Worm (Caenorhabditis elegans) whole organism, L1 larva: ENCODE data around the gene dpy-11.

Experiments used
- hlh-4 ChIP-seq: sonication (generic microtip); optimal IDR thresholded peaks from 2 replicates; lab custom pipeline; 2016; ENCODE audit warnings: mild to moderate bottlenecking, missing genetic modification characterization, missing compliant biosample characterization
- irx-1 ChIP-seq: sonication (generic microtip); optimal IDR thresholded peaks from 2 replicates; lab custom pipeline; 2016; ENCODE audit warnings: missing genetic modification characterization, missing compliant biosample characterization
- jun-1 ChIP-seq: fragments of 150-350 bp; optimal IDR thresholded peaks from 2 replicates; lab custom pipeline; 2014; ENCODE audit warnings: missing biosample characterization, missing genetic modification reagents, missing genetic modification characterization
- nhr-11 ChIP-seq: fragments of 150-350 bp; optimal IDR thresholded peaks from 2 replicates; lab custom pipeline; 2014; ENCODE audit warnings: missing biosample characterization, missing genetic modification characterization
- nhr-28 ChIP-seq: fragments of 150-350 bp; optimal IDR thresholded peaks from 2 replicates; lab custom pipeline; 2014; ENCODE audit warnings: missing biosample characterization, missing genetic modification characterization
- pqm-1 ChIP-seq: sonication (generic microtip); optimal IDR thresholded peaks from 3 replicates; lab custom pipeline; 2017; ENCODE audit warnings: missing biosample characterization, missing genetic modification characterization
- unc-30 ChIP-seq: sonication (generic microtip); optimal IDR thresholded peaks from 2 replicates; lab custom pipeline; 2017; ENCODE audit warnings: missing biosample characterization, missing genetic modification characterization
- unc-62 ChIP-seq: fragments of 150-350 bp; optimal IDR thresholded peaks from 2 replicates; lab custom pipeline; 2014; ENCODE audit warnings: missing biosample characterization, missing genetic modification reagents, missing genetic modification characterization
- unc-86 ChIP-seq: sonication (generic microtip); optimal IDR thresholded peaks from 2 replicates; lab custom pipeline; 2016; ENCODE audit warnings: missing genetic modification characterization, missing compliant biosample characterization
- ztf-4 ChIP-seq: fragments of 150-350 bp; optimal IDR thresholded peaks from 2 replicates; lab custom pipeline; 2014; ENCODE audit warnings: missing biosample characterization, missing genetic modification characterization

DNA sequence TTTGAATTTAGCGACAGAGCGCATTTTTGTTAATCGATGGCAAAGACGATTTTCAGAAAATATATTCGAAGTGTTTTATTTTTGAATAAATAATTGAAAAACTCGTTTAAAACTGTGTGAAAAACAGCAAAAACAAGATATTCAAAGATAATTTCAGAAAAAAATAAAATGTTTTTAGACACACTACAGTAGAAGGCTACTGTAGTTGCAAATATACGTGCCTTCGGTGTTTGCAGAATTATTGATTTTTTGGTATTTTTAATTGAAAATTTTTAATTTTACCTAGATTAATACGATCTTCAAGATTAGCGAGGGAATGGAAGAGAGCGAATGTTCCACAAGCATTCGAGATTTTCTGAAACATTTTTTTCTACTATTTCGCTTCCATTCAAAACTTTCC, 4.4 kb downstream of the dpy-11 start:
- TF ChIP-seq nhr-11 (tag; lab: Kevin White, UChicago) (no peak), unc-86 (tag; lab: Kevin White, UChicago) (no peak), ztf-4 (tag; lab: Kevin White, UChicago) (no peak), unc-62 (GFP tag; lab: Kevin White, UChicago) (no peak), unc-30 (tag; lab: Kevin White, UChicago) (no peak), irx-1 (tag; lab: Kevin White, UChicago) (no peak), nhr-28 (tag; lab: Kevin White, UChicago) (no peak), jun-1 (tag; lab: Kevin White, UChicago) (no peak), pqm-1 (tag; lab: Kevin White, UChicago) (no peak), hlh-4 (no peak)
